Worm (Caenorhabditis elegans) whole organism, midembryonic: Measurements from ENCODE around the gene ssq-1.
"Not testable (repeated sequence)": the region's sequence is repeated elsewhere in the genome, so short reads cannot be mapped to it uniquely, and the experiment has no call there.

Experiments
- T22C8.4 ChIP-seq: fragments of 200-800 bp; sonication (Bioruptor generic); IDR thresholded peaks from 2 replicates; pipeline ENCODE4 v1.3.6; 2022; ENCODE audit warnings: missing genetic modification characterization, missing compliant biosample characterization
- cog-1 ChIP-seq: sonication (generic microtip); optimal IDR thresholded peaks from 2 replicates; lab custom pipeline; 2016; ENCODE audit warnings: missing genetic modification characterization, missing compliant biosample characterization
- flt-1 ChIP-seq: fragments of 200-800 bp; sonication (Bioruptor generic); IDR thresholded peaks from 2 replicates; pipeline ENCODE4 v1.3.6; 2022; ENCODE audit warnings: missing genetic modification characterization, missing compliant biosample characterization
- klf-2 ChIP-seq: fragments of 200-800 bp; sonication (Bioruptor generic); conservative IDR thresholded peaks from 2 replicates; pipeline ENCODE4 v1.3.6; 2022; ENCODE audit warnings: missing genetic modification reagents, missing genetic modification characterization, missing compliant biosample characterization
- med-1 ChIP-seq: sonication (generic microtip); optimal IDR thresholded peaks from 2 replicates; lab custom pipeline; 2017; ENCODE audit warnings: missing genetic modification characterization, mild to moderate bottlenecking, missing compliant biosample characterization, antibody characterized with exemption, missing genetic modification reagents; ENCODE audit not compliant: insufficient read depth
- ref-1 ChIP-seq: fragments of 200-800 bp; sonication (Bioruptor generic); conservative IDR thresholded peaks from 2 replicates; pipeline ENCODE4 v1.3.6; 2022; ENCODE audit warnings: missing genetic modification reagents, missing genetic modification characterization, missing compliant biosample characterization
- tab-1 ChIP-seq: fragments of 200-800 bp; sonication (Bioruptor generic); IDR thresholded peaks from 2 replicates; pipeline ENCODE4 v1.3.6; 2022; ENCODE audit warnings: missing genetic modification characterization, missing compliant biosample characterization
- ztf-23 ChIP-seq: fragments of 200-800 bp; sonication (Bioruptor generic); IDR thresholded peaks from 2 replicates; pipeline ENCODE4 v1.3.6; 2022; ENCODE audit warnings: missing genetic modification reagents, missing genetic modification characterization, missing compliant biosample characterization
- ztf-29 ChIP-seq: fragments of 200-800 bp; sonication (Bioruptor generic); IDR thresholded peaks from 2 replicates; pipeline ENCODE4 v1.3.6; 2022; ENCODE audit warnings: missing genetic modification reagents, missing genetic modification characterization, missing compliant biosample characterization

The ssq-1 gene

ce11 chrIV:9833337-9833736 is 19.0 kb upstream of the ssq-1 start:
- TF ChIP-seq T22C8.4 (GFP tag; lab: Robert Waterston, UW) (no peak), med-1 (GFP tag; lab: Kevin White, UChicago) (no peak), cog-1 (no peak), flt-1 (GFP tag; lab: Robert Waterston, UW) (no peak), ref-1 (GFP tag; lab: Robert Waterston, UW) (no peak), klf-2 (GFP tag; lab: Robert Waterston, UW) (no peak), ztf-23 (GFP tag; lab: Robert Waterston, UW) (no peak), ztf-29 (GFP tag; lab: Robert Waterston, UW) (no peak), tab-1 (GFP tag; lab: Robert Waterston, UW) (no peak)

- no peak for TF ChIP-seq klf-2 (GFP tag; lab: Robert Waterston, UW)
- no peak for TF ChIP-seq ztf-29 (GFP tag; lab: Robert Waterston, UW)
- TF ChIP-seq T22C8.4 (GFP tag; lab: Robert Waterston, UW), result no peak
- TF ChIP-seq ztf-23 (GFP tag; lab: Robert Waterston, UW), result no peak
- TF ChIP-seq med-1 (GFP tag; lab: Kevin White, UChicago), result no peak
Measured at ce11 chrIV:9836317-9836716, 16.0 kb upstream of the ssq-1 start, which contains the start of gene msp-81. msp-81 (minus strand) TSS chrIV:9836417.

- TF ChIP-seq ztf-23, ref-1, ztf-29 (GFP tag; lab: Robert Waterston, UW): not testable (repeated sequence)
Measured at ce11 chrIV:9837349-9837748, 15.0 kb upstream of the ssq-1 start, which contains the start of gene msp-10. msp-10 (plus strand) TSS chrIV:9837649.

ce11 chrIV:9840984-9841590 is 11.3 kb upstream of the ssq-1 start, which contains the start of the genes kin-24 and msp-56:
kin-24 (minus strand) TSS chrIV:9841084.
msp-56 (plus strand) TSS chrIV:9841540.
- TF ChIP-seq ztf-29 (GFP tag; lab: Robert Waterston, UW), result no peak
- TF ChIP-seq ref-1 (GFP tag; lab: Robert Waterston, UW), result no peak
- TF ChIP-seq cog-1, result no peak

- TF ChIP-seq klf-2 (GFP tag; lab: Robert Waterston, UW) (no peak), flt-1 (GFP tag; lab: Robert Waterston, UW) (no peak), cog-1 (no peak), ztf-29 (GFP tag; lab: Robert Waterston, UW) (no peak), tab-1 (GFP tag; lab: Robert Waterston, UW) (no peak), med-1 (GFP tag; lab: Kevin White, UChicago) (no peak), ztf-23 (GFP tag; lab: Robert Waterston, UW) (no peak)
Measured at ce11 chrIV:9842071-9842470, 10.3 kb upstream of the ssq-1 start, which contains the start of gene K07F5.17. K07F5.17 (plus strand) TSS chrIV:9842371.

ce11 chrIV:9843760-9844159 is 8.6 kb upstream of the ssq-1 start, which contains the start of gene nspd-2:
nspd-2 (plus strand) TSS chrIV:9844060.
- TF ChIP-seq med-1 (GFP tag; lab: Kevin White, UChicago), result no peak
- TF ChIP-seq cog-1, result no peak
- TF ChIP-seq T22C8.4 (GFP tag; lab: Robert Waterston, UW), result no peak
- TF ChIP-seq flt-1 (GFP tag; lab: Robert Waterston, UW), result no peak

ce11 chrIV:9846574-9846973 is 5.8 kb upstream of the ssq-1 start, which contains the start of gene K07F5.6:
K07F5.6 (minus strand) TSS chrIV:9846674.
- TF ChIP-seq ref-1 (GFP tag; lab: Robert Waterston, UW) (no peak), flt-1 (GFP tag; lab: Robert Waterston, UW) (no peak), ztf-29 (GFP tag; lab: Robert Waterston, UW) (no peak), cog-1 (no peak), ztf-23 (GFP tag; lab: Robert Waterston, UW) (no peak), tab-1 (GFP tag; lab: Robert Waterston, UW) (no peak), T22C8.4 (GFP tag; lab: Robert Waterston, UW) (no peak), klf-2 (GFP tag; lab: Robert Waterston, UW) (no peak), med-1 (GFP tag; lab: Kevin White, UChicago) (no peak)

ce11 chrIV:9848075-9848474 is 4.3 kb upstream of the ssq-1 start, which contains the start of gene K07F5.7:
K07F5.7 (minus strand) TSS chrIV:9848175.
- TF ChIP-seq cog-1 (no peak), ztf-23 (GFP tag; lab: Robert Waterston, UW) (no peak), med-1 (GFP tag; lab: Kevin White, UChicago) (no peak), flt-1 (GFP tag; lab: Robert Waterston, UW) (no peak), tab-1 (GFP tag; lab: Robert Waterston, UW) (no peak), ztf-29 (GFP tag; lab: Robert Waterston, UW) (no peak), T22C8.4 (GFP tag; lab: Robert Waterston, UW) (no peak), klf-2 (GFP tag; lab: Robert Waterston, UW) (no peak), ref-1 (GFP tag; lab: Robert Waterston, UW) (no peak)

- TF ChIP-seq flt-1 (GFP tag; lab: Robert Waterston, UW), result no peak
- TF ChIP-seq med-1 (GFP tag; lab: Kevin White, UChicago), result no peak
- no peak for TF ChIP-seq ztf-29 (GFP tag; lab: Robert Waterston, UW)
- no peak for TF ChIP-seq klf-2 (GFP tag; lab: Robert Waterston, UW)
- TF ChIP-seq ref-1 (GFP tag; lab: Robert Waterston, UW), result no peak
Measured at ce11 chrIV:9849624-9850023, 2.7 kb upstream of the ssq-1 start, which contains the start of gene K07F5.8. K07F5.8 (minus strand) TSS chrIV:9849724.

ce11 chrIV:9850931-9851330 is 1.4 kb upstream of the ssq-1 start, which contains the start of gene ssp-10:
ssp-10 (minus strand) TSS chrIV:9851031.
- TF ChIP-seq T22C8.4 (GFP tag; lab: Robert Waterston, UW) (no peak), tab-1 (GFP tag; lab: Robert Waterston, UW) (no peak), ztf-23 (GFP tag; lab: Robert Waterston, UW) (no peak), flt-1 (GFP tag; lab: Robert Waterston, UW) (no peak), med-1 (GFP tag; lab: Kevin White, UChicago) (no peak), ref-1 (GFP tag; lab: Robert Waterston, UW) (no peak), ztf-29 (GFP tag; lab: Robert Waterston, UW) (no peak), cog-1 (no peak)
